Worm (Caenorhabditis elegans) whole organism, late embryonic: ENCODE measurements around the gene W04D2.4.

Source experiments
- C08G9.2 ChIP-seq: sonication (generic microtip); optimal IDR thresholded peaks from 2 replicates; lab custom pipeline; 2016; ENCODE audit warnings: mild to moderate bottlenecking, missing genetic modification characterization, moderate library complexity, missing compliant biosample characterization
- ama-1 ChIP-seq: fragments of 150-350 bp; optimal IDR thresholded peaks from 2 replicates; lab custom pipeline; 2014
- ceh-34 ChIP-seq: sonication (generic microtip); optimal IDR thresholded peaks from 2 replicates; lab custom pipeline; 2016; ENCODE audit warnings: mild to moderate bottlenecking, missing genetic modification characterization, missing compliant biosample characterization
- elt-4 ChIP-seq: sonication (generic microtip); optimal IDR thresholded peaks from 2 replicates; lab custom pipeline; 2016; ENCODE audit warnings: missing genetic modification characterization, missing compliant biosample characterization
- eyg-1 ChIP-seq: sonication (generic microtip); optimal IDR thresholded peaks from 2 replicates; lab custom pipeline; 2016; ENCODE audit warnings: missing genotype, missing genetic modification characterization, missing compliant biosample characterization
- hlh-6 ChIP-seq: sonication (generic microtip); optimal IDR thresholded peaks from 2 replicates; lab custom pipeline; 2016; ENCODE audit warnings: missing genotype, missing genetic modification characterization, missing compliant biosample characterization
- nhr-11 ChIP-seq: fragments of 150-350 bp; optimal IDR thresholded peaks from 2 replicates; lab custom pipeline; 2014; ENCODE audit warnings: missing biosample characterization, missing genetic modification characterization
- nhr-232 ChIP-seq: sonication (generic microtip); optimal IDR thresholded peaks from 2 replicates; lab custom pipeline; 2016; ENCODE audit warnings: missing genetic modification characterization, missing compliant biosample characterization
- npax-4 ChIP-seq: sonication (generic microtip); optimal IDR thresholded peaks from 2 replicates; lab custom pipeline; 2016; ENCODE audit warnings: missing genetic modification characterization, missing compliant biosample characterization
- odd-2 ChIP-seq: sonication (generic microtip); optimal IDR thresholded peaks from 2 replicates; lab custom pipeline; 2017; ENCODE audit warnings: antibody characterized with exemption, mild to moderate bottlenecking, missing genetic modification characterization, missing compliant biosample characterization
- pag-3 ChIP-seq: sonication (generic microtip); optimal IDR thresholded peaks from 2 replicates; lab custom pipeline; 2016; ENCODE audit warnings: missing compliant biosample characterization, missing genetic modification characterization, borderline replicate concordance
- pha-4 ChIP-seq: fragments of 150-350 bp; optimal IDR thresholded peaks from 2 replicates; lab custom pipeline; 2018; ENCODE audit warnings: missing biosample characterization, missing genetic modification reagents, missing genetic modification characterization
- sox-2 ChIP-seq: fragments of 200-800 bp; sonication (Bioruptor generic); IDR thresholded peaks from 2 replicates; pipeline ENCODE4 v1.3.6; 2022; ENCODE audit warnings: missing genetic modification reagents, missing genetic modification characterization, missing compliant biosample characterization

DNA sequence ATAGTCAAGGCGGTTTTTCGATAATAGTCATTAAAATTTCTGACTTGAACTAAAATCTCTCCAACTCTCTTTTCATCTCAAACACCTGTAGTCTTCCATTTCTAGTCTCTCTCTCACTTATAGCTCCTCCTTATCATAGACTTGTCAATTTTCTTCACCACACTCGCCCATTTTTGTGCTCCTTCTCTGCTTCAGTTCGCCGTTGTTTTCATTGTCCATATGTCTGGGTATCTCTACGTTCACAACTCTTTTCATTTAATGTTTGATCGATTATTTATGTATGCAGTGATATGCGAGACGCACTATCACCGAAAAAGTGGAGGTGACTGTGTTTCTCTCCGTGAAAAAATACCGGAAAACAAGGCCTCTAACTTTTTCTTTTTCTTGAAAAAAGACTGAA, 29.8 kb downstream of the W04D2.4 start:
- TF ChIP-seq nhr-11 (tag; lab: Kevin White, UChicago) (no peak), nhr-232 (tag; lab: Kevin White, UChicago) (no peak), ama-1 (lab: Kevin White, UChicago) (no peak), hlh-6 (tag; lab: Kevin White, UChicago) (no peak), eyg-1 (tag; lab: Kevin White, UChicago) (no peak), pag-3 (no peak), pha-4 (tag; lab: Kevin White, UChicago) (no peak), sox-2 (GFP tag; lab: Robert Waterston, UW) (no peak), C08G9.2 (tag; lab: Kevin White, UChicago) (no peak), npax-4 (tag; lab: Kevin White, UChicago) (no peak), odd-2 (tag; lab: Kevin White, UChicago) (no peak), elt-4 (tag; lab: Kevin White, UChicago) (no peak), ceh-34 (tag; lab: Kevin White, UChicago) (no peak)
